Worm (Caenorhabditis elegans): ENCODE measurements around the gene K08D12.4.

ce11 chrIV:1713618-1714017 lies 6.5 kb downstream of the K08D12.4 start:
- TF ChIP-seq ztf-11 (tag; optimal IDR thresholded peaks at IDR 0.05): no peak
- TF ChIP-seq nhr-12 (tag; optimal IDR thresholded peaks at IDR 0.05): no peak
- no peak for TF ChIP-seq lin-13 (tag; optimal IDR thresholded peaks at IDR 0.05)
- no peak for TF ChIP-seq nhr-76 (tag; optimal IDR thresholded peaks at IDR 0.05)
- no peak for TF ChIP-seq unc-39 (tag; optimal IDR thresholded peaks at IDR 0.05)
- no peak for TF ChIP-seq sptf-1 (tag; optimal IDR thresholded peaks at IDR 0.05)
- TF ChIP-seq snpc-4 (tag; optimal IDR thresholded peaks at IDR 0.05): no peak
- no peak for TF ChIP-seq sem-2 (GFP tag; optimal IDR thresholded peaks at IDR 0.05)
- no peak for TF ChIP-seq pha-4 (tag; optimal IDR thresholded peaks at IDR 0.05)
- no peak for TF ChIP-seq unc-62 (GFP tag; optimal IDR thresholded peaks at IDR 0.05)
- TF ChIP-seq ces-1 (GFP tag; optimal IDR thresholded peaks at IDR 0.05): no peak
- TF ChIP-seq lsy-2 (tag; optimal IDR thresholded peaks at IDR 0.05): no peak
- TF ChIP-seq elt-1 (tag; optimal IDR thresholded peaks at IDR 0.05; ENCODE audit: borderline replicate concordance, insufficient read depth): no peak
- TF ChIP-seq bed-3 (GFP tag; optimal IDR thresholded peaks at IDR 0.05): no peak
